Worm (Caenorhabditis elegans) whole organism, L4/young adult: Measurements from ENCODE around the gene T19D12.1.

ENCODE experiments used
- dao-5 ChIP-seq: sonication (generic microtip); optimal IDR thresholded peaks from 2 replicates; lab custom pipeline; 2016; ENCODE audit warnings: missing genotype, missing genetic modification characterization, moderate library complexity, missing compliant biosample characterization
- him-1 ChIP-seq: sonication (generic microtip); optimal IDR thresholded peaks from 2 replicates; lab custom pipeline; 2016; ENCODE audit warnings: missing genotype, missing genetic modification reagents, missing genetic modification characterization, missing compliant biosample characterization

ce11 chrII:6661211-6661610 is 5.5 kb upstream of the T19D12.1 start, which contains the start of gene T19D12.2:
- TF ChIP-seq dao-5 (tag; lab: Kevin White, UChicago) (no peak), him-1 (tag; lab: Kevin White, UChicago) (no peak)
